Worm (Caenorhabditis elegans): ENCODE data around the gene Y6D1A.2.
A peak's percentile ranks its signal among the peaks of the same experiment; 100 is the strongest.

The Y6D1A.2 gene

ce11 chrII:11782493-11782892 lies 37.2 kb downstream of the Y6D1A.2 start, which contains the start of gene F43G6.16 (continued):
- TF ChIP-seq somi-1 (GFP tag; optimal IDR thresholded peaks at IDR 0.05) (no peak), nhr-120 (GFP tag; IDR thresholded peaks at IDR 0.05) (no peak), pha-4 (tag; optimal IDR thresholded peaks at IDR 0.05) (no peak), pbrm-1 (GFP tag; IDR thresholded peaks at IDR 0.05) (peak; percentile 77), ztf-6 (GFP tag; IDR thresholded peaks at IDR 0.05) (no peak), F23B12.7 (tag; optimal IDR thresholded peaks at IDR 0.05; ENCODE audit: insufficient read depth) (peak; percentile 74), lag-1 (GFP tag; IDR thresholded peaks at IDR 0.05) (no peak), C06A6.2 (GFP tag; conservative IDR thresholded peaks at IDR 0.05) (no peak), cebp-2 (GFP tag; IDR thresholded peaks at IDR 0.05) (no peak), B0019.2 (GFP tag; conservative IDR thresholded peaks at IDR 0.05) (peak; percentile 73), egrh-3 (GFP tag; IDR thresholded peaks at IDR 0.05) (no peak), let-607 (tag; optimal IDR thresholded peaks at IDR 0.05) (no peak), madf-6 (GFP tag; IDR thresholded peaks at IDR 0.05) (peak; percentile 100), nhr-27 (tag; optimal IDR thresholded peaks at IDR 0.05) (no peak), T07F8.4 (tag; optimal IDR thresholded peaks at IDR 0.05) (no peak), ztf-18 (tag; optimal IDR thresholded peaks at IDR 0.05) (peak; percentile 53), egl-44 (GFP tag; IDR thresholded peaks at IDR 0.05) (no peak), bed-1 (GFP tag; IDR thresholded peaks at IDR 0.05) (no peak), hlh-26 (GFP tag; conservative IDR thresholded peaks at IDR 0.05) (no peak), Y53G8AR.9 (GFP tag; conservative IDR thresholded peaks at IDR 0.05) (peak; percentile 92), ztf-26 (tag; optimal IDR thresholded peaks at IDR 0.05) (no peak), lin-54 (GFP tag; optimal IDR thresholded peaks at IDR 0.05) (peak; percentile 95), F22D6.2 (tag; optimal IDR thresholded peaks at IDR 0.05) (no peak), rec-8 (tag; optimal IDR thresholded peaks at IDR 0.05) (no peak), mel-28 (tag; optimal IDR thresholded peaks at IDR 0.05; ENCODE audit: borderline replicate concordance) (no peak), nhr-80 (tag; optimal IDR thresholded peaks at IDR 0.05) (no peak), sptf-2 (GFP tag; optimal IDR thresholded peaks at IDR 0.05) (no peak), lsy-27 (tag; optimal IDR thresholded peaks at IDR 0.05; ENCODE audit: borderline replicate concordance, insufficient read depth) (no peak), hmg-1.2 (GFP tag; IDR thresholded peaks at IDR 0.05) (peak; percentile 57), athp-1 (tag; optimal IDR thresholded peaks at IDR 0.05) (peak; percentile 51), hmg-20 (GFP tag; IDR thresholded peaks at IDR 0.05) (no peak), ceh-58 (GFP tag; IDR thresholded peaks at IDR 0.05) (no peak), sdz-38 (tag; optimal IDR thresholded peaks at IDR 0.05) (no peak), xnd-1 (tag; optimal IDR thresholded peaks at IDR 0.05) (peak; percentile 99), tbp1 (GFP tag; optimal IDR thresholded peaks at IDR 0.05) (peak; percentile 53), unc-130 (GFP tag; optimal IDR thresholded peaks at IDR 0.05) (peak; percentile 91), madf-10 (tag; optimal IDR thresholded peaks at IDR 0.05) (no peak)

ce11 chrII:11777893-11778480 lies 41.7 kb downstream of the Y6D1A.2 start, which contains the start of the genes patr-1 and dna-2:
Gene patr-1, minus strand, starts transcription at chrII:11777943.
Gene dna-2, plus strand, starts transcription at chrII:11778430.
- TF ChIP-seq lsl-1 (GFP tag; optimal IDR thresholded peaks at IDR 0.05) (peak; percentile 65), bed-2 (GFP tag; IDR thresholded peaks at IDR 0.05) (no peak), snpc-3.4 (tag; optimal IDR thresholded peaks at IDR 0.05) (peak; percentile 12), B0019.2 (GFP tag; conservative IDR thresholded peaks at IDR 0.05) (no peak), efl-1 (GFP tag; optimal IDR thresholded peaks at IDR 0.05) (peak; percentile 59), Y95B8A.8 (GFP tag; IDR thresholded peaks at IDR 0.05) (no peak), xnd-1 (tag; optimal IDR thresholded peaks at IDR 0.05) (no peak), zfh-2 (GFP tag; conservative IDR thresholded peaks at IDR 0.05) (peak; percentile 59; the same call in 1 of the 2 replicates), D2030.7 (GFP tag; IDR thresholded peaks at IDR 0.05) (peak; percentile 43), K12H6.12 (tag; optimal IDR thresholded peaks at IDR 0.05) (no peak), madf-6 (GFP tag; IDR thresholded peaks at IDR 0.05) (peak; percentile 57), dpff-1 (tag; optimal IDR thresholded peaks at IDR 0.05) (no peak), tbp1 (GFP tag; optimal IDR thresholded peaks at IDR 0.05) (peak; percentile 1), F23B12.7 (tag; optimal IDR thresholded peaks at IDR 0.05; ENCODE audit: insufficient read depth) (peak; percentile 63), snpc-1.1 (tag; optimal IDR thresholded peaks at IDR 0.05; ENCODE audit: insufficient read depth) (peak; percentile 29)
